Fruit fly (Drosophila melanogaster): ENCODE measurements around the gene CG14957.

CG14957 gene

dm6 chr3L:3159309-3160194 is 27.8 kb upstream of the CG14957 start, which contains the start of the genes ND-30 and CG15812 (continued):
- TF ChIP-seq CG30403 (GFP tag; optimal IDR thresholded peaks at IDR 0.05) (peak; percentile 59), az2 (GFP tag; optimal IDR thresholded peaks at IDR 0.05) (peak; percentile 25), CG4424 (GFP tag; optimal IDR thresholded peaks at IDR 0.05) (no peak), chif (GFP tag; optimal IDR thresholded peaks at IDR 0.05) (no peak), Antp (GFP tag; optimal IDR thresholded peaks at IDR 0.05) (no peak), psq (GFP tag; optimal IDR thresholded peaks at IDR 0.05) (no peak), sna (GFP tag; IDR thresholded peaks at IDR 0.05; ENCODE audit: partially characterized antibody) (no peak), CG10431 (GFP tag; optimal IDR thresholded peaks at IDR 0.05) (no peak), aop (GFP tag; IDR thresholded peaks at IDR 0.05) (no peak), crol (GFP tag; IDR thresholded peaks at IDR 0.05) (no peak), crp (GFP tag; optimal IDR thresholded peaks at IDR 0.05) (no peak), CG18599 (GFP tag; optimal IDR thresholded peaks at IDR 0.05) (no peak), nom (GFP tag; optimal IDR thresholded peaks at IDR 0.05) (no peak), CG3726 (GFP tag; IDR thresholded peaks at IDR 0.05) (no peak), Sox100B (GFP tag; optimal IDR thresholded peaks at IDR 0.05) (no peak), CG11398 (GFP tag; optimal IDR thresholded peaks at IDR 0.05) (no peak), MBD-R2 (GFP tag; IDR thresholded peaks at IDR 0.05) (peak; percentile 69)

DNA sequence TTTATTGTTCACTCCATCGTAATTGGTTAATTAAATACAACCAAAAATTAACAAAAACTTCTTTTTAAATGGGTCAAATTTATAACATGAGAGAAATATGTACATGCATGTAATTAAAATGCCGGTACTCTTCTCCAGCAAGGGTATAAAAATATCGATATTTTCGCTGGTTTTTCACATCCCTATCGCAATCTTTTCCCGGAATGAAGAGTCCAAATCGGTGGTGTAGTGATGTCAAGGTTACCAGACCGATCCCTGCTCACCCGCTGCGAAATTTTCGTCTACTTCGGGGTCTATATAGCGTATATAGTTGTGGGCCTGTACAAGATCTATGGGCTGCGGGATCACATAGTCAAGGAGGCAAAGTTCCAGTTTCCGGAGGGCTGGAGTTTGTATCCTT is 25.4 kb upstream of the CG14957 start, which contains the start of gene rasp:
rasp (plus strand) TSS at position 213 of the 400 bp plus-strand sequence.
- TF ChIP-seq gce (GFP tag; IDR thresholded peaks at IDR 0.05) (no peak), ara (GFP tag; IDR thresholded peaks at IDR 0.05) (no peak), E2f2 (GFP tag; IDR thresholded peaks at IDR 0.05) (no peak), NC2β (GFP tag; optimal IDR thresholded peaks at IDR 0.05) (no peak), CG2129 (GFP tag; IDR thresholded peaks at IDR 0.05; ENCODE audit: partially characterized antibody) (peak; percentile 47), CG13123 (GFP tag; optimal IDR thresholded peaks at IDR 0.05) (no peak), Med (GFP tag) (peak; percentile 44), dan (GFP tag; IDR thresholded peaks at IDR 0.05) (no peak), chm (GFP tag; IDR thresholded peaks at IDR 0.05) (no peak), Bteb2 (GFP tag; optimal IDR thresholded peaks at IDR 0.05) (no peak), hth (optimal IDR thresholded peaks at IDR 0.05) (no peak), jigr1 (GFP tag; IDR thresholded peaks at IDR 0.05) (no peak), h (optimal IDR thresholded peaks at IDR 0.05) (no peak), caup (GFP tag; optimal IDR thresholded peaks at IDR 0.05; ENCODE audit: severe bottlenecking) (no peak), Atf3 (GFP tag; optimal IDR thresholded peaks at IDR 0.05) (no peak), nmo (GFP tag; optimal IDR thresholded peaks at IDR 0.05) (no peak), MBD-R2 (GFP tag; IDR thresholded peaks at IDR 0.05) (peak; percentile 51), nerfin-1 (tag; optimal IDR thresholded peaks at IDR 0.05) (peak; percentile 34), CG3281 (GFP tag; optimal IDR thresholded peaks at IDR 0.05) (no peak), NfI (GFP tag; optimal IDR thresholded peaks at IDR 0.05) (no peak), chif (GFP tag; optimal IDR thresholded peaks at IDR 0.05) (no peak), CG15073 (GFP tag; optimal IDR thresholded peaks at IDR 0.05) (no peak), maf-S (GFP tag; optimal IDR thresholded peaks at IDR 0.05) (no peak), CG3407 (GFP tag; optimal IDR thresholded peaks at IDR 0.05) (no peak), CG5180 (GFP tag; optimal IDR thresholded peaks at IDR 0.05) (no peak), CG10959 (GFP tag; IDR thresholded peaks at IDR 0.05) (no peak), bbx (GFP tag; IDR thresholded peaks at IDR 0.05; ENCODE audit: partially characterized antibody) (peak; percentile 45; the same call in 1 of the 2 replicates), pzg (GFP tag; optimal IDR thresholded peaks at IDR 0.05) (peak; percentile 27), fru (optimal IDR thresholded peaks at IDR 0.05) (no peak), MESR4 (GFP tag; optimal IDR thresholded peaks at IDR 0.05) (peak; percentile 48), CG1529 (GFP tag; optimal IDR thresholded peaks at IDR 0.05) (no peak), CG1603 (tag; optimal IDR thresholded peaks at IDR 0.05) (peak; percentile 21), eve (GFP tag; optimal IDR thresholded peaks at IDR 0.05) (no peak), CG16813 (GFP tag; IDR thresholded peaks at IDR 0.05; ENCODE audit: partially characterized antibody) (0 out of 3 replicates have a peak, but pooled peaks have one; percentile 35)

Measured in whole organism, embryonic.